Worm (Caenorhabditis elegans) whole organism, L2 larva: ENCODE measurements around the gene C25E10.13.

Experiments used
- ama-1 ChIP-seq: fragments of 150-350 bp; optimal IDR thresholded peaks from 2 replicates; lab custom pipeline; 2018; ENCODE audit warnings: inconsistent platforms
- ceh-82 ChIP-seq: fragments of 150-350 bp; optimal IDR thresholded peaks from 2 replicates; lab custom pipeline; 2014; ENCODE audit warnings: missing biosample characterization, missing genetic modification characterization
- nhr-11 ChIP-seq: fragments of 150-350 bp; optimal IDR thresholded peaks from 2 replicates; lab custom pipeline; 2014; ENCODE audit warnings: missing biosample characterization, missing genetic modification characterization
- nhr-23 ChIP-seq: fragments of 150-350 bp; optimal IDR thresholded peaks from 2 replicates; lab custom pipeline; 2014; ENCODE audit warnings: missing biosample characterization, missing genetic modification reagents, missing genetic modification characterization
- unc-39 ChIP-seq: fragments of 150-350 bp; optimal IDR thresholded peaks from 2 replicates; lab custom pipeline; 2014; ENCODE audit warnings: missing biosample characterization, missing genetic modification characterization
- unc-62 ChIP-seq: fragments of 150-350 bp; optimal IDR thresholded peaks from 2 replicates; lab custom pipeline; 2014; ENCODE audit warnings: missing biosample characterization, missing genetic modification reagents, missing genetic modification characterization
- zag-1 ChIP-seq: fragments of 150-350 bp; optimal IDR thresholded peaks from 2 replicates; lab custom pipeline; 2014; ENCODE audit warnings: missing biosample characterization, missing genetic modification characterization

- no peak for TF ChIP-seq nhr-11 (tag; lab: Kevin White, UChicago)
- TF ChIP-seq ceh-82 (tag; lab: Kevin White, UChicago), result no peak
- no peak for TF ChIP-seq ama-1 (lab: Kevin White, UChicago)
- no peak for TF ChIP-seq unc-39
- no peak for TF ChIP-seq unc-62 (GFP tag; lab: Kevin White, UChicago)
- TF ChIP-seq zag-1, result no peak
- TF ChIP-seq nhr-23 (tag; lab: Kevin White, UChicago), result no peak
These were observed 24.7 kb downstream of the C25E10.13 start for ce11 chrV:9084252-9084651.
